Fruit fly (Drosophila melanogaster) whole organism, embryonic: ENCODE results near the gene CG31957.

ENCODE experiments used
- Bgb ChIP-seq: fragments of 200-800 bp; sonication (Bioruptor generic); IDR thresholded peaks from 2 replicates; pipeline ENCODE4 v1.3.6; 2022; ENCODE audit warnings: missing biosample characterization, missing genetic modification characterization; ENCODE audit not compliant: partially characterized antibody
- CG10979 ChIP-seq: fragments of 200-800 bp; sonication (Bioruptor generic); optimal IDR thresholded peaks from 2 replicates; lab custom pipeline; 2018; ENCODE audit warnings: missing biosample characterization, mild to moderate bottlenecking, missing genetic modification characterization, moderate library complexity
- CG11504 ChIP-seq: fragments of 200-800 bp; sonication (Bioruptor generic); optimal IDR thresholded peaks from 3 replicates; lab custom pipeline; 2019; ENCODE audit warnings: missing biosample characterization, mild to moderate bottlenecking, missing genetic modification characterization, moderate library complexity
- CG11695 ChIP-seq: fragments of 200-800 bp; sonication (Bioruptor generic); IDR thresholded peaks from 3 replicates; pipeline ENCODE4 v1.3.6; 2022; ENCODE audit warnings: missing biosample characterization, missing genetic modification characterization
- CG12104 ChIP-seq: fragments of 200-800 bp; sonication (Bioruptor generic); optimal IDR thresholded peaks from 3 replicates; lab custom pipeline; 2016; ENCODE audit warnings: missing biosample characterization, missing genetic modification characterization
- CG12391 ChIP-seq: fragments of 200-800 bp; sonication (Bioruptor generic); optimal IDR thresholded peaks from 3 replicates; lab custom pipeline; 2018; ENCODE audit warnings: missing biosample characterization, mild to moderate bottlenecking, missing genetic modification characterization, moderate library complexity
- CG13775 ChIP-seq: fragments of 200-800 bp; sonication (Bioruptor generic); optimal IDR thresholded peaks from 3 replicates; lab custom pipeline; 2017; ENCODE audit warnings: missing biosample characterization, mild to moderate bottlenecking, missing genetic modification characterization
- CG14710 ChIP-seq: fragments of 200-800 bp; sonication (Bioruptor generic); optimal IDR thresholded peaks from 3 replicates; lab custom pipeline; 2019; ENCODE audit warnings: missing biosample characterization, mild to moderate bottlenecking, missing genetic modification characterization, moderate library complexity
- CG1602 ChIP-seq: fragments of 200-800 bp; sonication (Bioruptor generic); optimal IDR thresholded peaks from 3 replicates; lab custom pipeline; 2016; ENCODE audit warnings: missing biosample characterization, missing genetic modification characterization
- CG1603 ChIP-seq: fragments of 200-800 bp; sonication (Bioruptor generic); optimal IDR thresholded peaks from 2 replicates; lab custom pipeline; 2019; ENCODE audit warnings: missing biosample characterization, mild to moderate bottlenecking, missing genetic modification characterization, moderate library complexity
- CG17361 ChIP-seq: fragments of 200-800 bp; sonication (Bioruptor generic); IDR thresholded peaks from 3 replicates; pipeline ENCODE4 v1.3.6; 2022; ENCODE audit warnings: missing biosample characterization, missing genetic modification characterization
- CG31441 ChIP-seq: fragments of 200-800 bp; sonication (Bioruptor generic); IDR thresholded peaks from 2 replicates; pipeline ENCODE4 v1.3.6; 2022; ENCODE audit warnings: missing biosample characterization, missing genetic modification characterization
- CG4360 ChIP-seq: fragments of 200-800 bp; sonication (Bioruptor generic); IDR thresholded peaks from 2 replicates; pipeline ENCODE4 v1.3.6; 2022; ENCODE audit warnings: missing biosample characterization, missing genetic modification characterization
- CG4424 ChIP-seq: fragments of 200-800 bp; sonication (Bioruptor generic); optimal IDR thresholded peaks from 3 replicates; lab custom pipeline; 2016; ENCODE audit warnings: missing biosample characterization, missing genetic modification characterization
- CG6175 ChIP-seq: fragments of 200-800 bp; sonication (Bioruptor generic); IDR thresholded peaks from 3 replicates; pipeline ENCODE4 v1.3.6; 2022; ENCODE audit warnings: missing biosample characterization, missing genetic modification characterization
- CG6689 ChIP-seq: fragments of 200-800 bp; sonication (Bioruptor generic); IDR thresholded peaks from 2 replicates; pipeline ENCODE4 v1.3.6; 2022; ENCODE audit warnings: missing biosample characterization, missing genetic modification characterization
- CG7839 ChIP-seq: fragments of 200-800 bp; sonication (Bioruptor generic); optimal IDR thresholded peaks from 3 replicates; lab custom pipeline; 2018; ENCODE audit warnings: missing biosample characterization, mild to moderate bottlenecking, missing genetic modification characterization, moderate library complexity
- CG9876 ChIP-seq: fragments of 200-800 bp; sonication (Bioruptor generic); optimal IDR thresholded peaks from 2 replicates; lab custom pipeline; 2016; ENCODE audit warnings: missing biosample characterization, missing genetic modification characterization
- Camta ChIP-seq: fragments of 200-800 bp; sonication (Bioruptor generic); optimal IDR thresholded peaks from 2 replicates; lab custom pipeline; 2016; ENCODE audit warnings: missing biosample characterization, missing genetic modification characterization
- Dad ChIP-seq: fragments of 200-800 bp; sonication (Bioruptor generic); optimal IDR thresholded peaks from 3 replicates; lab custom pipeline; 2016; ENCODE audit warnings: missing biosample characterization, missing genetic modification characterization
- Deaf1 ChIP-seq: fragments of 200-800 bp; optimal IDR thresholded peaks from 3 replicates; lab custom pipeline; 2019; ENCODE audit warnings: missing biosample characterization, mild to moderate bottlenecking, missing genetic modification characterization, moderate library complexity
- Drgx ChIP-seq: fragments of 200-800 bp; sonication (Bioruptor generic); IDR thresholded peaks from 2 replicates; pipeline ENCODE4 v1.3.6; 2022; ENCODE audit warnings: missing biosample characterization, missing genetic modification characterization
- GATAe ChIP-seq: fragments of 200-800 bp; sonication (Bioruptor generic); conservative IDR thresholded peaks from 2 replicates; pipeline ENCODE4 v1.3.6; 2022; ENCODE audit warnings: missing biosample characterization, missing genetic modification characterization
- H2.0 ChIP-seq: fragments of 200-800 bp; sonication (Bioruptor generic); IDR thresholded peaks from 2 replicates; pipeline ENCODE4 v1.3.6; 2022; ENCODE audit warnings: missing biosample characterization, missing genetic modification characterization
- Mad ChIP-seq: fragments of 200-800 bp; sonication (Bioruptor generic); optimal IDR thresholded peaks from 2 replicates; lab custom pipeline; 2016; ENCODE audit warnings: missing biosample characterization, missing genetic modification characterization
- Med ChIP-seq: fragments of 200-800 bp; sonication (Bioruptor generic); peaks from one replicate; lab custom pipeline; 2016; ENCODE audit warnings: missing biosample characterization, missing genetic modification characterization, mild to moderate bottlenecking, inconsistent platforms, moderate library complexity
- Sox102F ChIP-seq: fragments of 200-800 bp; sonication (Bioruptor generic); optimal IDR thresholded peaks from 2 replicates; lab custom pipeline; 2018; ENCODE audit warnings: missing biosample characterization, mild to moderate bottlenecking, missing genetic modification characterization, moderate library complexity
- Xrp1 ChIP-seq: fragments of 200-800 bp; sonication (Bioruptor generic); IDR thresholded peaks from 2 replicates; pipeline ENCODE4 v1.3.6; 2022; ENCODE audit warnings: missing biosample characterization, missing genetic modification characterization
- bsh ChIP-seq, 2 experiments: fragments of 200-800 bp; sonication (Bioruptor generic); optimal IDR thresholded peaks; 2 replicates each; lab custom pipeline; 2017 to 2018; ENCODE audit warnings: mild to moderate bottlenecking in 2 of 2, missing biosample characterization in 2 of 2, missing genetic modification characterization in 2 of 2, moderate library complexity in 1 of 2
- chm ChIP-seq: fragments of 200-800 bp; sonication (Bioruptor generic); IDR thresholded peaks from 2 replicates; pipeline ENCODE4 v1.3.6; 2022; ENCODE audit warnings: missing biosample characterization, missing genetic modification characterization
- chn ChIP-seq: fragments of 200-800 bp; sonication (Bioruptor generic); optimal IDR thresholded peaks from 2 replicates; lab custom pipeline; 2016; ENCODE audit warnings: missing biosample characterization, missing genetic modification characterization
- cwo ChIP-seq: fragments of 200-800 bp; sonication (Bioruptor generic); optimal IDR thresholded peaks from 3 replicates; lab custom pipeline; 2017; ENCODE audit warnings: missing biosample characterization, missing genetic modification characterization, mild to moderate bottlenecking, moderate library complexity, missing genetic modification reagents
- dmrt11E ChIP-seq: fragments of 200-800 bp; sonication (Bioruptor generic); optimal IDR thresholded peaks from 3 replicates; lab custom pipeline; 2018; ENCODE audit warnings: missing biosample characterization, mild to moderate bottlenecking, missing genetic modification characterization, moderate library complexity
- gem ChIP-seq: fragments of 200-800 bp; sonication (Bioruptor generic); optimal IDR thresholded peaks from 2 replicates; lab custom pipeline; 2019; ENCODE audit warnings: missing biosample characterization, mild to moderate bottlenecking, missing genetic modification characterization, moderate library complexity
- jumu ChIP-seq: fragments of 200-800 bp; sonication (Bioruptor generic); optimal IDR thresholded peaks from 3 replicates; lab custom pipeline; 2016; ENCODE audit warnings: missing biosample characterization, missing genetic modification characterization
- lmd ChIP-seq: fragments of 200-800 bp; sonication (Bioruptor generic); IDR thresholded peaks from 2 replicates; pipeline ENCODE4 v1.3.6; 2022; ENCODE audit warnings: missing biosample characterization, missing genetic modification characterization
- lola ChIP-seq, 3 experiments: fragments of >200 bp in 2 of 3; fragments of 200-800 bp in 1 of 3; sonication (Bioruptor generic) in 1 of 3; optimal IDR thresholded peaks; 2 replicates each; lab custom pipeline; 2017 to 2019; ENCODE audit warnings: missing biosample characterization in 3 of 3, missing genetic modification characterization in 3 of 3, mild to moderate bottlenecking in 1 of 3, moderate library complexity in 1 of 3
- pan ChIP-seq, 4 experiments: fragments of >200 bp in 3 of 4; fragments of 200-800 bp in 1 of 4; sonication (Bioruptor generic) in 1 of 4; optimal IDR thresholded peaks in 3 of 4; IDR thresholded peaks in 1 of 4; 2 replicates each; pipeline versions ENCODE4 v1.3.6 to Lab custom; 2017 to 2022; ENCODE audit warnings: missing biosample characterization in 2 of 4, missing genetic modification characterization in 2 of 4, mixed read lengths in 1 of 4
- phol ChIP-seq: fragments of 200-800 bp; sonication (Bioruptor generic); optimal IDR thresholded peaks from 3 replicates; lab custom pipeline; 2018; ENCODE audit warnings: missing biosample characterization, mild to moderate bottlenecking, missing genetic modification characterization, moderate library complexity
- prd ChIP-seq, 3 experiments: fragments of >200 bp in 2 of 3; fragments of 200-800 bp in 1 of 3; sonication (Bioruptor generic) in 1 of 3; optimal IDR thresholded peaks in 2 of 3; IDR thresholded peaks in 1 of 3; 2 replicates in 2 of 3; 3 replicates in 1 of 3; pipeline versions ENCODE4 v1.3.6 to Lab custom; 2017 to 2022; ENCODE audit warnings: missing biosample characterization in 1 of 3, missing genetic modification characterization in 1 of 3
- row ChIP-seq: fragments of 200-800 bp; sonication (Bioruptor generic); IDR thresholded peaks from 3 replicates; pipeline ENCODE4 v1.3.6; 2022; ENCODE audit warnings: missing biosample characterization, missing genetic modification characterization
- run ChIP-seq: fragments of 200-800 bp; sonication (Bioruptor generic); optimal IDR thresholded peaks from 3 replicates; lab custom pipeline; 2018; ENCODE audit warnings: missing biosample characterization, mild to moderate bottlenecking, missing genetic modification characterization
- sens ChIP-seq: fragments of 200-800 bp; sonication (Bioruptor generic); peaks from one replicate; lab custom pipeline; 2016; ENCODE audit warnings: missing biosample characterization, missing genetic modification characterization
- sisA ChIP-seq: fragments of 200-800 bp; sonication (Bioruptor generic); IDR thresholded peaks from 2 replicates; pipeline ENCODE4 v1.3.6; 2022; ENCODE audit warnings: missing biosample characterization, missing genetic modification characterization
- unpg ChIP-seq: fragments of 200-800 bp; sonication (Bioruptor generic); optimal IDR thresholded peaks from 3 replicates; lab custom pipeline; 2018; ENCODE audit warnings: missing biosample characterization, mild to moderate bottlenecking, missing genetic modification characterization, moderate library complexity
- zen ChIP-seq: fragments of 200-800 bp; sonication (Bioruptor generic); optimal IDR thresholded peaks from 3 replicates; lab custom pipeline; 2018; ENCODE audit warnings: missing biosample characterization, mild to moderate bottlenecking, missing genetic modification characterization, moderate library complexity
- zf30C ChIP-seq: fragments of 200-800 bp; sonication (Bioruptor generic); optimal IDR thresholded peaks from 3 replicates; lab custom pipeline; 2018; ENCODE audit warnings: missing biosample characterization, mild to moderate bottlenecking, missing genetic modification characterization

The CG31957 gene

dm6 chr2L:3858118-3858517 is 14.1 kb downstream of the CG31957 start:
- peak; percentile 32 for TF ChIP-seq phol (tag; lab: Kevin White, UChicago)
- TF ChIP-seq chm (GFP tag; lab: Robert Waterston, UW) = no peak
- TF ChIP-seq H2.0 (GFP tag; lab: Robert Waterston, UW) = peak; percentile 13; the same call in 1 of the 2 replicates
- TF ChIP-seq CG31441 (GFP tag; lab: Robert Waterston, UW) = 0 out of 2 replicates have a peak, but pooled peaks have one; percentile 21
- peak; percentile 49 for TF ChIP-seq Med (GFP tag; lab: Kevin White, UChicago)
- no peak for TF ChIP-seq cwo (GFP tag; lab: Kevin White, UChicago)
- no peak for TF ChIP-seq Camta (GFP tag; lab: Kevin White, UChicago)
- TF ChIP-seq Bgb (GFP tag; lab: Robert Waterston, UW) = no peak
- TF ChIP-seq Xrp1 = peak; percentile 45; the same call in 1 of the 2 replicates
- TF ChIP-seq CG4360 = no peak
- TF ChIP-seq CG10979 (tag; lab: Kevin White, UChicago) = peak; percentile 38
- peak in 1 of 3 experiments; percentile 7 for TF ChIP-seq lola (GFP tag; optimal IDR thresholded peaks at IDR 0.05; lab: Kevin White, UChicago)
- no peak for TF ChIP-seq CG12104 (GFP tag; lab: Kevin White, UChicago)
- 0 out of 3 replicates have a peak, but pooled peaks have one; percentile 22 for TF ChIP-seq row (GFP tag; lab: Robert Waterston, UW)
- TF ChIP-seq sisA = peak; percentile 20; the same call in 1 of the 2 replicates
- TF ChIP-seq lmd (GFP tag; lab: Robert Waterston, UW) = no peak
- no peak for TF ChIP-seq pan (optimal IDR thresholded peaks at IDR 0.05; lab: Kevin White, UChicago)
- TF ChIP-seq pan (GFP tag; optimal IDR thresholded peaks at IDR 0.05 in 1 of 2, IDR thresholded peaks at IDR 0.05 in 1 of 2) = no peak
- peak; percentile 48 for TF ChIP-seq dmrt11E
- peak; percentile 1 for TF ChIP-seq CG12391 (tag; lab: Kevin White, UChicago)
- peak; percentile 6 for TF ChIP-seq Sox102F (GFP tag; lab: Kevin White, UChicago)
- TF ChIP-seq jumu (GFP tag; lab: Kevin White, UChicago) = no peak
- TF ChIP-seq CG17361 = 0 out of 3 replicates have a peak, but pooled peaks have one; percentile 10
- no peak for TF ChIP-seq Drgx (GFP tag; lab: Robert Waterston, UW)
- peak; percentile 23 for TF ChIP-seq unpg (GFP tag; lab: Kevin White, UChicago)
- TF ChIP-seq CG4424 (GFP tag; lab: Kevin White, UChicago) = peak; percentile 0
- TF ChIP-seq Deaf1 (tag; lab: Kevin White, UChicago) = no peak
- peak; percentile 37 for TF ChIP-seq CG1603 (tag; lab: Kevin White, UChicago)
- no peak for TF ChIP-seq CG9876 (GFP tag; lab: Kevin White, UChicago)
- peak; percentile 42 for TF ChIP-seq gem (tag; lab: Kevin White, UChicago)
- peak; percentile 2 for TF ChIP-seq CG13775 (GFP tag; lab: Kevin White, UChicago)
- TF ChIP-seq run (tag; lab: Kevin White, UChicago) = no peak
- TF ChIP-seq Mad (GFP tag; lab: Kevin White, UChicago) = no peak
- peak; percentile 34; the same call in 1 of the 3 replicates for TF ChIP-seq CG11695 (GFP tag; lab: Robert Waterston, UW)
- TF ChIP-seq CG11504 (tag; lab: Kevin White, UChicago) = peak; percentile 14
- TF ChIP-seq CG14710 = peak; percentile 7
- TF ChIP-seq zf30C (GFP tag; lab: Kevin White, UChicago) = no peak
- TF ChIP-seq zen (tag; lab: Kevin White, UChicago) = peak; percentile 9
- TF ChIP-seq GATAe (GFP tag; lab: Robert Waterston, UW) = no peak
- 0 out of 2 replicates have a peak, but pooled peaks have one; percentile 37 for TF ChIP-seq CG6689 (GFP tag; lab: Robert Waterston, UW)
- no peak for TF ChIP-seq CG1602 (GFP tag; lab: Kevin White, UChicago)
- no peak for TF ChIP-seq CG7839
- TF ChIP-seq CG6175 = no peak
- TF ChIP-seq chn = no peak
- no peak for TF ChIP-seq Dad
- peak; percentile 8 to 34 for TF ChIP-seq bsh (GFP tag; optimal IDR thresholded peaks at IDR 0.05; lab: Kevin White, UChicago)
- TF ChIP-seq prd (optimal IDR thresholded peaks at IDR 0.05; lab: Kevin White, UChicago) = no peak
- TF ChIP-seq prd (GFP tag; IDR thresholded peaks at IDR 0.05; lab: Robert Waterston, UW) = peak; percentile 63; the same call in 2 of the 3 replicates
- TF ChIP-seq sens (GFP tag; lab: Kevin White, UChicago) = peak; percentile 77
